Fruit fly (Drosophila melanogaster) whole organism, embryonic: Measurements from ENCODE around the gene CG6356.

Source experiments
- Ada2b ChIP-seq: fragments of 200-800 bp; sonication (Bioruptor generic); IDR thresholded peaks from 2 replicates; pipeline ENCODE4 v1.3.6; 2022; ENCODE audit warnings: missing biosample characterization, missing genetic modification characterization
- Atf-2 ChIP-seq: fragments of 200-800 bp; sonication (Bioruptor generic); optimal IDR thresholded peaks from 2 replicates; lab custom pipeline; 2016; ENCODE audit warnings: missing biosample characterization, missing genetic modification characterization
- CG10979 ChIP-seq: fragments of 200-800 bp; sonication (Bioruptor generic); optimal IDR thresholded peaks from 2 replicates; lab custom pipeline; 2018; ENCODE audit warnings: missing biosample characterization, mild to moderate bottlenecking, missing genetic modification characterization, moderate library complexity
- CG11093 ChIP-seq: fragments of 200-800 bp; sonication (Bioruptor generic); IDR thresholded peaks from 3 replicates; pipeline ENCODE4 v1.3.6; 2022; ENCODE audit warnings: missing biosample characterization, missing genetic modification characterization
- CG16815 ChIP-seq: fragments of 200-800 bp; sonication (Bioruptor generic); optimal IDR thresholded peaks from 3 replicates; lab custom pipeline; 2017; ENCODE audit warnings: missing biosample characterization, mild to moderate bottlenecking, missing genetic modification characterization
- CG30020 ChIP-seq: fragments of 200-800 bp; optimal IDR thresholded peaks from 2 replicates; lab custom pipeline; 2019; ENCODE audit warnings: missing biosample characterization, mild to moderate bottlenecking, missing genetic modification characterization, moderate library complexity
- CG30431 ChIP-seq: fragments of 200-800 bp; sonication (Bioruptor generic); optimal IDR thresholded peaks from 2 replicates; lab custom pipeline; 2017; ENCODE audit warnings: missing biosample characterization, missing genetic modification characterization
- CG31365 ChIP-seq: fragments of 200-800 bp; sonication (Bioruptor generic); optimal IDR thresholded peaks from 2 replicates; lab custom pipeline; 2018; ENCODE audit warnings: missing biosample characterization, mild to moderate bottlenecking, missing genetic modification characterization
- CG32532 ChIP-seq: fragments of 200-800 bp; sonication (Bioruptor generic); IDR thresholded peaks from 2 replicates; pipeline ENCODE4 v1.3.6; 2022; ENCODE audit warnings: missing biosample characterization, missing genetic modification characterization
- CG3407 ChIP-seq: fragments of 200-800 bp; sonication (Bioruptor generic); optimal IDR thresholded peaks from 2 replicates; lab custom pipeline; 2018; ENCODE audit warnings: missing biosample characterization, mild to moderate bottlenecking, missing genetic modification characterization
- CG3995 ChIP-seq: fragments of 200-800 bp; sonication (Bioruptor generic); optimal IDR thresholded peaks from 3 replicates; lab custom pipeline; 2016; ENCODE audit warnings: missing biosample characterization, missing genetic modification characterization
- CG6254 ChIP-seq: fragments of 200-800 bp; sonication (Bioruptor generic); optimal IDR thresholded peaks from 3 replicates; lab custom pipeline; 2017; ENCODE audit warnings: mild to moderate bottlenecking, missing biosample characterization, missing genetic modification reagents, missing genetic modification characterization
- CG6272 ChIP-seq: fragments of 200-800 bp; sonication (Bioruptor generic); IDR thresholded peaks from 2 replicates; pipeline ENCODE4 v1.3.6; 2022; ENCODE audit warnings: missing biosample characterization, missing genetic modification characterization
- CG6765 ChIP-seq: fragments of 200-800 bp; sonication (Bioruptor generic); optimal IDR thresholded peaks from 3 replicates; lab custom pipeline; 2017; ENCODE audit warnings: missing biosample characterization, mild to moderate bottlenecking, missing genetic modification characterization
- CG6813 ChIP-seq: fragments of 200-800 bp; sonication (Bioruptor generic); optimal IDR thresholded peaks from 2 replicates; lab custom pipeline; 2017; ENCODE audit warnings: missing biosample characterization, missing genetic modification characterization, mild to moderate bottlenecking, moderate library complexity, missing genetic modification reagents
- CG7271 ChIP-seq: fragments of 200-800 bp; sonication (Bioruptor generic); optimal IDR thresholded peaks from 2 replicates; lab custom pipeline; 2018; ENCODE audit warnings: missing biosample characterization, mild to moderate bottlenecking, missing genetic modification characterization, moderate library complexity
- CG7556 ChIP-seq: fragments of 200-800 bp; sonication (Bioruptor generic); optimal IDR thresholded peaks from 2 replicates; lab custom pipeline; 2017; ENCODE audit warnings: missing biosample characterization, mild to moderate bottlenecking, missing genetic modification characterization
- CG7745 ChIP-seq: fragments of 200-800 bp; sonication (Bioruptor generic); optimal IDR thresholded peaks from 2 replicates; lab custom pipeline; 2018; ENCODE audit warnings: missing biosample characterization, mild to moderate bottlenecking, missing genetic modification characterization, moderate library complexity
- CG7987 ChIP-seq: fragments of 200-800 bp; sonication (Bioruptor generic); optimal IDR thresholded peaks from 2 replicates; lab custom pipeline; 2018; ENCODE audit warnings: missing biosample characterization, mild to moderate bottlenecking, missing genetic modification characterization, moderate library complexity
- CG8944 ChIP-seq: fragments of 200-800 bp; sonication (Bioruptor generic); optimal IDR thresholded peaks from 3 replicates; lab custom pipeline; 2016; ENCODE audit warnings: missing biosample characterization, missing genetic modification characterization
- D19A ChIP-seq: fragments of 200-800 bp; optimal IDR thresholded peaks from 3 replicates; lab custom pipeline; 2019; ENCODE audit warnings: missing biosample characterization, mild to moderate bottlenecking, missing genetic modification characterization, moderate library complexity
- D19B ChIP-seq: fragments of 200-800 bp; sonication (Bioruptor generic); optimal IDR thresholded peaks from 2 replicates; lab custom pipeline; 2017; ENCODE audit warnings: missing biosample characterization, mild to moderate bottlenecking, missing genetic modification characterization
- Elba2 ChIP-seq: fragments of 200-800 bp; sonication (Bioruptor generic); optimal IDR thresholded peaks from 3 replicates; lab custom pipeline; 2016; ENCODE audit warnings: missing biosample characterization, missing genetic modification characterization
- Fer2 ChIP-seq: fragments of 200-800 bp; sonication (Bioruptor generic); optimal IDR thresholded peaks from 2 replicates; lab custom pipeline; 2018; ENCODE audit warnings: missing biosample characterization, mild to moderate bottlenecking, missing genetic modification characterization, moderate library complexity
- HLH3B ChIP-seq: fragments of 200-800 bp; sonication (Bioruptor generic); IDR thresholded peaks from 2 replicates; pipeline ENCODE4 v1.3.6; 2022; ENCODE audit warnings: missing biosample characterization, missing genetic modification characterization
- Xbp1 ChIP-seq: fragments of 200-800 bp; sonication (Bioruptor generic); optimal IDR thresholded peaks from 3 replicates; lab custom pipeline; 2016; ENCODE audit warnings: missing biosample characterization, mild to moderate bottlenecking, missing genetic modification characterization
- ap ChIP-seq: fragments of 200-800 bp; sonication (Bioruptor generic); IDR thresholded peaks from 2 replicates; pipeline ENCODE4 v1.3.6; 2022; ENCODE audit warnings: missing biosample characterization, missing genetic modification characterization
- ash1 ChIP-seq: fragments of 200-800 bp; sonication (Bioruptor generic); optimal IDR thresholded peaks from 2 replicates; lab custom pipeline; 2018; ENCODE audit warnings: missing biosample characterization, mild to moderate bottlenecking, missing genetic modification characterization
- bbx ChIP-seq: fragments of 200-800 bp; sonication (Bioruptor generic); IDR thresholded peaks from 2 replicates; pipeline ENCODE4 v1.3.6; 2022; ENCODE audit warnings: missing biosample characterization, missing genetic modification characterization; ENCODE audit not compliant: partially characterized antibody
- caup ChIP-seq: fragments of 200-800 bp; sonication (Bioruptor generic); optimal IDR thresholded peaks from 3 replicates; lab custom pipeline; 2017; ENCODE audit warnings: missing biosample characterization, mild to moderate bottlenecking, missing genetic modification characterization, moderate library complexity; ENCODE audit not compliant: severe bottlenecking
- chif ChIP-seq, 2 experiments: fragments of 200-800 bp; sonication (Bioruptor generic); optimal IDR thresholded peaks; 3 replicates each; lab custom pipeline; 2016; ENCODE audit warnings: missing biosample characterization in 2 of 2, missing genetic modification characterization in 2 of 2
- ewg ChIP-seq: fragments of 200-800 bp; sonication (Bioruptor generic); optimal IDR thresholded peaks from 3 replicates; lab custom pipeline; 2017; ENCODE audit warnings: mild to moderate bottlenecking, missing biosample characterization, missing genetic modification reagents, missing genetic modification characterization
- eyg ChIP-seq: fragments of 200-800 bp; sonication (Bioruptor generic); optimal IDR thresholded peaks from 3 replicates; lab custom pipeline; 2016; ENCODE audit warnings: missing biosample characterization, missing genetic modification characterization
- fd3F ChIP-seq: fragments of 200-800 bp; sonication (Bioruptor generic); optimal IDR thresholded peaks from 2 replicates; lab custom pipeline; 2018; ENCODE audit warnings: missing biosample characterization, mild to moderate bottlenecking, missing genetic modification characterization, moderate library complexity
- gro ChIP-seq: fragments of 200-800 bp; sonication (Bioruptor generic); optimal IDR thresholded peaks from 2 replicates; lab custom pipeline; 2016; ENCODE audit warnings: missing biosample characterization, missing genetic modification characterization
- luna ChIP-seq: fragments of 200-800 bp; sonication (Bioruptor generic); optimal IDR thresholded peaks from 2 replicates; lab custom pipeline; 2016; ENCODE audit warnings: missing biosample characterization, missing genetic modification characterization
- maf-S ChIP-seq: fragments of 200-800 bp; sonication (Bioruptor generic); optimal IDR thresholded peaks from 2 replicates; lab custom pipeline; 2016; ENCODE audit warnings: missing biosample characterization, missing genetic modification characterization
- odd ChIP-seq: fragments of 200-800 bp; sonication (Bioruptor generic); optimal IDR thresholded peaks from 2 replicates; lab custom pipeline; 2017; ENCODE audit warnings: missing biosample characterization, mild to moderate bottlenecking, missing genetic modification characterization
- onecut ChIP-seq: fragments of 200-800 bp; sonication (Bioruptor generic); IDR thresholded peaks from 2 replicates; pipeline ENCODE4 v1.3.6; 2022; ENCODE audit warnings: missing biosample characterization, missing genetic modification characterization
- phol ChIP-seq: fragments of 200-800 bp; sonication (Bioruptor generic); optimal IDR thresholded peaks from 3 replicates; lab custom pipeline; 2018; ENCODE audit warnings: missing biosample characterization, mild to moderate bottlenecking, missing genetic modification characterization, moderate library complexity
- ranshi ChIP-seq: fragments of 200-800 bp; sonication (Bioruptor generic); IDR thresholded peaks from 2 replicates; pipeline ENCODE4 v1.3.6; 2022; ENCODE audit warnings: missing biosample characterization, missing genetic modification characterization
- sd ChIP-seq: fragments of 200-800 bp; sonication (Bioruptor generic); optimal IDR thresholded peaks from 3 replicates; lab custom pipeline; 2018; ENCODE audit warnings: missing biosample characterization, mild to moderate bottlenecking, missing genetic modification characterization, moderate library complexity
- seq ChIP-seq: fragments of 200-800 bp; sonication (Bioruptor generic); IDR thresholded peaks from 2 replicates; pipeline ENCODE4 v1.3.6; 2022; ENCODE audit warnings: missing biosample characterization, missing genetic modification characterization
- slp2 ChIP-seq: fragments of 200-800 bp; sonication (Bioruptor generic); optimal IDR thresholded peaks from 2 replicates; lab custom pipeline; 2016; ENCODE audit warnings: missing biosample characterization, missing genetic modification characterization
- unc-4 ChIP-seq: fragments of 200-800 bp; sonication (Bioruptor generic); IDR thresholded peaks from 2 replicates; pipeline ENCODE4 v1.3.6; 2022; ENCODE audit warnings: missing biosample characterization, missing genetic modification characterization; ENCODE audit not compliant: partially characterized antibody
- vnd ChIP-seq: fragments of 200-800 bp; sonication (Bioruptor generic); IDR thresholded peaks from 3 replicates; pipeline ENCODE4 v1.3.6; 2022; ENCODE audit warnings: missing biosample characterization, missing genetic modification characterization; ENCODE audit not compliant: partially characterized antibody
- yki ChIP-seq: fragments of >200 bp; optimal IDR thresholded peaks from 3 replicates; lab custom pipeline; 2018
- zen ChIP-seq: fragments of 200-800 bp; sonication (Bioruptor generic); optimal IDR thresholded peaks from 3 replicates; lab custom pipeline; 2018; ENCODE audit warnings: missing biosample characterization, mild to moderate bottlenecking, missing genetic modification characterization, moderate library complexity

Gene CG6356

DNA sequence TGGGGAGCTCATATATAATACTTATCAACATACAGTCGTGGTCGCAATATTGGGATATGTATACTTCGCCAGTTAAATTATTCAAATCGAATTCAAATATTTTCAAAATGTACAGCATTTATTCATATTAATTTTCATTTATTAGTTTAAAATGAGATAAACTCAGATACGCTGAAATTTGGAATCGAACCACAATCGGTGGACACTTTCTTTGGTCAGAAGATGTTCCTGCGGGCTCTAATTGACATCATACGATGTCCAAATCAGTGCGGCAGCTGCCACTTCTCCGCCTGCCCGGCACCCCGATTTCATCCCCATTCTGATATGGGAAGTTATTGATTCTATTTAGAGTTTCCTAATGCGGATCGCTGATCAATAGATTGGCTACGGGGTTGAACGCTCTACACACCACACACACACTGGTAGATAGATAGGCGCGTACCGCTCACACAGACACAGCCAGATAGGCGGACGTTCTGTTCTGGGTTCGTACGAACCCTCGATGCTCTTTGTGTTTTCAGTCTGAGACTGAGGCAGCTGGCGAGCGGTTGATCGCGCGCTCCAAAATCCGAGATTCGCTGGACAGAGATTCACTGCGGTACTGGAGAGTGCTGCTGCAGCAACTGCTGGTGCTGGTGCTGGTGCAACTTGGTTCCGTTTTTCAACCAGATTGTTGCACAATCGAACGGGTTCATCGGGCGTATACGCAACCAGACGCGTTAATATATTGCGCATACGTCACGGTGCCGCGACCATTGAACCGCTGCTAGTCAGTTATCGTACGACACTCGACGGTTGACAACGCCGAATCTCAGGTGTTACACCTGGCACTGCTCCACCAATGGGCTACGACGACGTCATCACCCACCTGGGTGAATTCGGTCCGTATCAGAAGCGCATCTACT lies 7.4 kb upstream of the CG6356 start, which contains the start of gene Orct (continued):
- TF ChIP-seq Atf-2 (GFP tag; lab: Kevin White, UChicago) (peak; percentile 37), yki (lab: Kevin White, UChicago) (no peak), HLH3B (GFP tag; lab: Robert Waterston, UW) (0 out of 2 replicates have a peak, but pooled peaks have one; percentile 36), CG11093 (GFP tag; lab: Robert Waterston, UW) (no peak), bbx (GFP tag; lab: Robert Waterston, UW) (no peak), CG6765 (GFP tag; lab: Kevin White, UChicago) (peak; percentile 77), Elba2 (GFP tag; lab: Kevin White, UChicago) (no peak), CG6813 (GFP tag; lab: Kevin White, UChicago) (peak; percentile 51), D19B (GFP tag; lab: Kevin White, UChicago) (peak; percentile 71), CG16815 (GFP tag; lab: Kevin White, UChicago) (peak; percentile 69), CG6254 (GFP tag; lab: Kevin White, UChicago) (peak; percentile 44), sd (tag; lab: Kevin White, UChicago) (peak; percentile 29), gro (peak; percentile 53), CG7745 (tag; lab: Kevin White, UChicago) (no peak), CG7556 (GFP tag; lab: Kevin White, UChicago) (peak; percentile 88), Fer2 (tag; lab: Kevin White, UChicago) (peak; percentile 34), phol (peak; percentile 73), luna (GFP tag; lab: Kevin White, UChicago) (peak; percentile 2), CG3995 (GFP tag; lab: Kevin White, UChicago) (no peak), chif (GFP tag; optimal IDR thresholded peaks at IDR 0.05; lab: Kevin White, UChicago) (peak in 1 of 2 experiments; percentile 58), eyg (GFP tag; lab: Kevin White, UChicago) (peak; percentile 51), Xbp1 (GFP tag; lab: Kevin White, UChicago) (peak; percentile 60), CG7271 (no peak), CG30020 (tag; lab: Kevin White, UChicago) (peak; percentile 27), ewg (GFP tag; lab: Kevin White, UChicago) (peak; percentile 45), CG3407 (no peak), ap (GFP tag; lab: Robert Waterston, UW) (no peak), CG7987 (peak; percentile 43), CG32532 (GFP tag; lab: Robert Waterston, UW) (peak; percentile 79), fd3F (GFP tag; lab: Kevin White, UChicago) (peak; percentile 74), unc-4 (GFP tag; lab: Robert Waterston, UW) (no peak), vnd (GFP tag; lab: Robert Waterston, UW) (no peak), onecut (peak; percentile 29; the same call in 1 of the 2 replicates), odd (peak; percentile 68), ash1 (GFP tag; lab: Kevin White, UChicago) (no peak), CG8944 (peak; percentile 32), slp2 (GFP tag; lab: Kevin White, UChicago) (peak; percentile 41), Ada2b (GFP tag; lab: Robert Waterston, UW) (peak; percentile 27), caup (GFP tag; lab: Kevin White, UChicago) (peak; percentile 70), maf-S (GFP tag; lab: Kevin White, UChicago) (peak; percentile 48), CG30431 (GFP tag; lab: Kevin White, UChicago) (peak; percentile 40), zen (tag; lab: Kevin White, UChicago) (peak; percentile 3), CG31365 (tag; lab: Kevin White, UChicago) (no peak), ranshi (peak; percentile 53; the same call in 1 of the 2 replicates), CG6272 (peak; percentile 53), CG10979 (tag; lab: Kevin White, UChicago) (peak; percentile 41), D19A (tag; lab: Kevin White, UChicago) (peak; percentile 85), seq (peak; percentile 63; the same call in 1 of the 2 replicates)
